Fruit fly (Drosophila melanogaster) whole organism, pupa: ENCODE data around the gene Alg1.
"Not testable (repeated sequence)": the region's sequence is repeated elsewhere in the genome, so short reads cannot be mapped to it uniquely, and the experiment has no call there.

Experiments
- CG10348 ChIP-seq: fragments of 200-800 bp; sonication (Bioruptor generic); IDR thresholded peaks from 2 replicates; pipeline ENCODE4 v1.3.6; 2022; ENCODE audit warnings: missing biosample characterization, missing genetic modification characterization
- CG12605 ChIP-seq: fragments of 200-800 bp; sonication (Bioruptor generic); IDR thresholded peaks from 2 replicates; pipeline ENCODE4 v1.3.6; 2022; ENCODE audit warnings: missing biosample characterization, missing genetic modification characterization
- CG14655 ChIP-seq: fragments of 200-800 bp; sonication (Bioruptor generic); optimal IDR thresholded peaks from 3 replicates; lab custom pipeline; 2017; ENCODE audit warnings: mild to moderate bottlenecking, missing biosample characterization, missing genetic modification reagents, missing genetic modification characterization
- CG17806 ChIP-seq: fragments of 200-800 bp; sonication (Bioruptor generic); optimal IDR thresholded peaks from 2 replicates; lab custom pipeline; 2018; ENCODE audit warnings: missing biosample characterization, mild to moderate bottlenecking, missing genetic modification characterization, moderate library complexity
- CG32121 ChIP-seq: fragments of 200-800 bp; sonication (Bioruptor generic); IDR thresholded peaks from 2 replicates; pipeline ENCODE4 v1.3.6; 2022; ENCODE audit warnings: missing biosample characterization, missing genetic modification characterization
- CG34367 ChIP-seq: fragments of 200-800 bp; sonication (Bioruptor generic); optimal IDR thresholded peaks from 2 replicates; lab custom pipeline; 2018; ENCODE audit warnings: missing biosample characterization, mild to moderate bottlenecking, missing genetic modification characterization
- CG4496 ChIP-seq: fragments of 200-800 bp; sonication (Bioruptor generic); IDR thresholded peaks from 3 replicates; pipeline ENCODE4 v1.3.6; 2022; ENCODE audit warnings: missing biosample characterization, missing genetic modification characterization
- CG8301 ChIP-seq: fragments of 200-800 bp; sonication (Bioruptor generic); optimal IDR thresholded peaks from 2 replicates; lab custom pipeline; 2018; ENCODE audit warnings: missing biosample characterization, mild to moderate bottlenecking, missing genetic modification characterization
- D1 ChIP-seq: fragments of 200-800 bp; sonication (Bioruptor generic); optimal IDR thresholded peaks from 2 replicates; lab custom pipeline; 2018; ENCODE audit warnings: missing biosample characterization, mild to moderate bottlenecking, missing genetic modification characterization, moderate library complexity
- EcR ChIP-seq: fragments of 200-800 bp; sonication (Bioruptor generic); optimal IDR thresholded peaks from 3 replicates; lab custom pipeline; 2019; ENCODE audit warnings: missing biosample characterization, missing genetic modification characterization, mild to moderate bottlenecking, moderate library complexity, missing genetic modification reagents
- Ets98B ChIP-seq: fragments of 200-800 bp; sonication (Bioruptor generic); IDR thresholded peaks from 2 replicates; pipeline ENCODE4 v1.3.6; 2022; ENCODE audit warnings: missing biosample characterization, missing genetic modification characterization
- Pif1A ChIP-seq: fragments of 200-800 bp; sonication (Bioruptor generic); optimal IDR thresholded peaks from 3 replicates; lab custom pipeline; 2016; ENCODE audit warnings: missing biosample characterization, missing genetic modification characterization
- Snoo ChIP-seq: fragments of 200-800 bp; sonication (Bioruptor generic); optimal IDR thresholded peaks from 3 replicates; lab custom pipeline; 2017; ENCODE audit warnings: missing biosample characterization, mild to moderate bottlenecking, missing genetic modification characterization, inconsistent platforms
- fd96Ca ChIP-seq: fragments of 200-800 bp; sonication (Bioruptor generic); IDR thresholded peaks from 3 replicates; pipeline ENCODE4 v1.3.6; 2022; ENCODE audit warnings: missing biosample characterization, missing genetic modification characterization

DNA sequence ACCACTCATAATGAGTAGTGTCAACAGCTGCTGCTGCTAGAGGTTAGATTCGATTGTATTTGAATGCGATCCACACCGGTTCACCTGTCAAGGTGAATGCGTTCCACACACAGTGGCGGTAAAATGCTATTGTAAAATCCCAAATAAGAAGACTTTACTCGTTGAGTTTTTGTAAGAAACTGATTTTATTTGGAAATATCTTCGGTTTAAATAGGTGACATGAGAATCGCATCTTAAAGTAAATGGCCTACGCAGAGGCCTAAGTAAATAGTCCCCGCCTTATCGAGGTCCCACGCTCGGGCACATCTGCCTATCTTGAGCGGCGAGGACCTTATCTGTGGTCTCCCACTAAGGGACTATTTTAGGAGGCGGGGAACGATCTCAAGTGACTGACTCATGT is 47.8 kb downstream of the Alg1 start, which contains the start of gene TyrR:
- TF ChIP-seq CG4496 (GFP tag; lab: Robert Waterston, UW); Ets98B (GFP tag; lab: Robert Waterston, UW); CG34367 (tag; lab: Kevin White, UChicago); CG14655 (GFP tag; lab: Kevin White, UChicago); Pif1A (GFP tag; lab: Kevin White, UChicago); fd96Ca (GFP tag; lab: Robert Waterston, UW); D1 (tag; lab: Kevin White, UChicago); CG17806 (tag; lab: Kevin White, UChicago); CG12605 (GFP tag; lab: Robert Waterston, UW); CG8301 (tag; lab: Kevin White, UChicago); Snoo (tag; lab: Kevin White, UChicago); EcR; CG10348; CG32121 (GFP tag; lab: Robert Waterston, UW): not testable (repeated sequence)
